Worm (Caenorhabditis elegans): Measurements from ENCODE around the gene F14D2.5.

F14D2.5 gene

DNA sequence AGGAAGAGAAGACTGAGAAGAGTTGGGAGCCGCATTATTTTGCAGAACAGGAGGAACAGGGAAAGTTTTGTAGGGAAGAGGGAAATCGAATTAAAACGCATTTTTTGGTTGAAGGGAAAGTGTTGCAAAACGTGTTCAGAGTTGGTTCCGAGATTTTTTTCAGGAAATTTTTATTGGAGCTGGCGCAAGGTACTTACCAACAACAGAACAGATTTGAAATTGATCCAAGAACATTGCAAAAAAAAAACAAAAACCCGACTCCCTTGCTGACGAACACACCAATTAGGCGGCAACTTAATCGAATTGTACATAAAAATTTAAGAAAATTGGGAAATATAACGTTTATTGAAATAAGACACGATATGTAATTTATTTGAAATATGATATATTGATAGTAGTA lies 1.8 kb upstream of the F14D2.5 start, which contains the start of gene F14D2.7:
Gene F14D2.7 (minus strand): TSS at position 101 of the 400 bp plus-strand sequence.
- TF ChIP-seq dao-5 (tag; optimal IDR thresholded peaks at IDR 0.05), result no peak
- no peak for TF ChIP-seq him-1 (tag; optimal IDR thresholded peaks at IDR 0.05)
- TF ChIP-seq W03F9.2 (tag; optimal IDR thresholded peaks at IDR 0.05), result no peak

DNA sequence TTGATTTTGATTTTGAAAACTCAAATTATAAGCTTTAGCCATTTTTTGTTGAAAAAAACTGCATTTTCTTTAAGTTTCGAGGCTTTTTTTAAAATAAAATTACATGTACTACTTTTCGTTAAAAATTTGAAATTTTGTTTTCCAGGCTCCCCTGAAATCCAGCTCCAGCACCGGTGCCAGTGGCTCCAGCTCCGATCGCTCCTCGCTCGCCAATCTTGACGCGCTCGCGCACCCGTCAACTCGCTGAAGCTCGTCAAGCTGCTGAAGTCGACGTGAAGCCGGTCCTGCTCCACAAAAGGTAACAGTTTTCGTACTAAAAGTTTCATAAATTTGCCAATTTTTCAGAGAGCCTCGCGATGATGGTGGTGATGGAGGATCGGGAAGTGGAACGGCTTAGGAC lies 467 bp downstream of the F14D2.5 start:
- TF ChIP-seq W03F9.2 (tag; optimal IDR thresholded peaks at IDR 0.05), result no peak
- TF ChIP-seq dao-5 (tag; optimal IDR thresholded peaks at IDR 0.05), result no peak
- no peak for TF ChIP-seq him-1 (tag; optimal IDR thresholded peaks at IDR 0.05)

DNA sequence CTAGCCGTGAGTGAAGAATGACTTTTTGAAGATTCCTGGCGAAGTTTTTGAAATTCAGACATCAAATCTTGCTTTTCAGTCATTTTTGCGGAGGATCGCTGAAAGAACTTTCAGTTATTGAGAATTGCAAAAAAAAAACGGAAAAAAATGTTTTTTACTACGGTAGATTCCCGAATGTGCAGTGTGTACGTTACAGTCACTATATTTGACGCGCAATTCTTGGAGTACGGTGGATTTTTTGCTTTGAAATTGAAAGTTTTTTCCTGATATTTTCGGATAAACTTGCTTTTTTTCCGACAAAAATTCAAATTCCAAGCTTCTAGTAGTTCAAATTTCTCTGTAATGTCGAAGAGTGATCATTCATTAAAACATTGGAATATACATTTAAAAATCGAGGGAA lies 1.6 kb downstream of the F14D2.5 start, which contains the start of gene F14D2.11:
Gene F14D2.11 (minus strand): TSS at position 101 of the 400 bp plus-strand sequence.
- TF ChIP-seq him-1 (tag; optimal IDR thresholded peaks at IDR 0.05) (no peak), dao-5 (tag; optimal IDR thresholded peaks at IDR 0.05) (no peak), W03F9.2 (tag; optimal IDR thresholded peaks at IDR 0.05) (no peak)

DNA sequence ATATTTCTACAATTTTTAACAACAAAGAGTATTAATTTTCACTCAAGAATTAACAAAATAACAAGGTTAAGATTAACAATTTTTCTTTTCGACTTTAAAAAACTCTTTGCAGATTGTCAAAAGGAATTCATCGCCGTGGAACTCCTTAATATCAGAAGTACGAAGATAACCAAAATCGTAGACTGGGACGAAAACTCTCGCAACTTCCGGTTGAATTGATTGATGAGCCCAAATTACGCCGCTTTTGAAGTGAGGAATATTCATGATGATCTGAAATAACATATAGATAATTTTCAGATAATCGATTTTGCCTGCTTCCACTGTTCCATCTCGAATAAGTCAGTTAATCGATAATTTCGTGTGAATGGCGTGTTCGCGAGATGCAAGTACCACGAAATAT lies 3.4 kb downstream of the F14D2.5 start, which contains the start of gene F14D2.15:
Gene F14D2.15 (minus strand): TSS at position 101 of the 400 bp plus-strand sequence.
- TF ChIP-seq him-1 (tag; optimal IDR thresholded peaks at IDR 0.05) (no peak), W03F9.2 (tag; optimal IDR thresholded peaks at IDR 0.05) (no peak), dao-5 (tag; optimal IDR thresholded peaks at IDR 0.05) (no peak)

DNA sequence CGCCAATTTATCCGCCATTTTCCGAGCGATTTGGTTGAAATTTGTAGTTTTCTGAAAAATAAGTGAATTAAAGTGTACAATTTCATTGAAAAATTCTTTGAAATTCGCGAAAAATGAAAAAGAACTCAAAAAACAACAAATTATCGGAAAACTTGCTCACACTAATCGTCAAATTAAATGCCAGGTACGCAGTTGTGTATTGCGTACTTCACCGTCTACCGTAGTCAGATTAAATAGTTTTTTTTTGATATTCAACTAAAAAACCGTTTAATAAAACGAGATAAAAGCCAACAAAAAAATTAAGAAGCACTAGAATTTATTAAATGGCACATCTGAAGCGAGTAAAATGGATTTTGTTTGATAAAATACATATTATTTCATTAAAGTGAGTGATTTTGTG lies 4.6 kb downstream of the F14D2.5 start, which contains the start of gene bath-28:
Gene bath-28 (minus strand): TSS at position 51 of the 400 bp plus-strand sequence.
- TF ChIP-seq dao-5 (tag; optimal IDR thresholded peaks at IDR 0.05) (no peak), W03F9.2 (tag; optimal IDR thresholded peaks at IDR 0.05) (no peak), him-1 (tag; optimal IDR thresholded peaks at IDR 0.05) (no peak)

DNA sequence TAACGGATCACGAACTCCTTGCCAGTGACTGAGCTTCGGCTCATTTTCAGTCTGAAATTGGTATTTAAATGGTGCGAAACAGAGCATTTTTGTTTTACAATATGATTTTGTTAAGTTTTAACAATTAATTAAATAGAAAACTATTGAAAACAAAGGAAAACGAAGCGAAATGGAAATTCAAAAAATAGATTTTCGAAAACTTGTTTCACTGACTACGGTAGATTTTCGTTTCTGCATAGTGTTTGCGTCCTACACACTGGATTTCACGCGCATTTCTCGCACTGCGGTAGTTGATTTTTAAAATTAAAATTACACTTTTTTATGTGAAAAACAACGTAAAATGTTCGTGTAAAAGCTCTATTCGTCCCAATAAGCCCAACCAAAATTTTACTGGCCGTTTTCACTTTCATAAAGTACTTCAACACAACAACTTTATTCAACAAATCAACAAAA lies 6.0 kb downstream of the F14D2.5 start, which contains the start of gene bath-30:
Gene bath-30 (minus strand): TSS at position 51 of the 453 bp plus-strand sequence.
- TF ChIP-seq dao-5 (tag; optimal IDR thresholded peaks at IDR 0.05), result no peak
- TF ChIP-seq W03F9.2 (tag; optimal IDR thresholded peaks at IDR 0.05), result no peak
- no peak for TF ChIP-seq him-1 (tag; optimal IDR thresholded peaks at IDR 0.05)

DNA sequence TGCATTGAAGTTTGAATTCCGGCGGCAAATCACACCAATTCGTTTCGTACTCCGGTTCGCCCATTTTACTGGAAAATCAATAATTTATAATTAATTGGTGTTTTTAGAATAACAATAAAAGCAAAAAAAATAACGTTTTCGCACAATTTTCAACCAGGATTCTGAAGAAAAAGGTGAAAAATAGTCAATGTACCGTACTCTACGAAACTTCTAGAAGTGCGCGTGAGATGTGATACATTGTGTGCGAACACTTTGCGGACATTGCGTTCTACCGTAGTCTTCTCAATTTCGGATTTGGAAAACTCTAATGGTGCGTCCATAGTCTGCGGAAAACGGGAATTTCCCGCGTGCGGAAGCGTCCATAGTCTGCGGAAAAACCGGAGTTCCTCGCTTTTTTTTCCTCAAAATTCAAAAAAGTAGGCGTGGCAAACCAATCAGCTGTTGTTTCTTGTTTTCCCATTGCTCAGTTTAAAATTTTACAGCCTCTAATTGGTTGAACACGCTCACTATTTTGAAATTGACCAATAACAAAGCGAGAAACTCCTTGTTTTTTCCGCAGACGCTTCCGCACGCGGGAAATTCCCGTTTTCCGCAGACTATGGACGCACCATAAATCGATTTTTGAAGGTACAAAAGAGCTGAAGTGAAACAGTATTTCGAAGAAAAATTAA lies 7.7 kb downstream of the F14D2.5 start, which contains the start of the genes F14D2.14 and bath-29:
Gene F14D2.14 (minus strand): TSS at position 51 of the 671 bp plus-strand sequence.
Gene bath-29 (plus strand): TSS at position 621 of the 671 bp plus-strand sequence.
- TF ChIP-seq W03F9.2 (tag; optimal IDR thresholded peaks at IDR 0.05) (no peak), him-1 (tag; optimal IDR thresholded peaks at IDR 0.05) (no peak), dao-5 (tag; optimal IDR thresholded peaks at IDR 0.05) (no peak)

DNA sequence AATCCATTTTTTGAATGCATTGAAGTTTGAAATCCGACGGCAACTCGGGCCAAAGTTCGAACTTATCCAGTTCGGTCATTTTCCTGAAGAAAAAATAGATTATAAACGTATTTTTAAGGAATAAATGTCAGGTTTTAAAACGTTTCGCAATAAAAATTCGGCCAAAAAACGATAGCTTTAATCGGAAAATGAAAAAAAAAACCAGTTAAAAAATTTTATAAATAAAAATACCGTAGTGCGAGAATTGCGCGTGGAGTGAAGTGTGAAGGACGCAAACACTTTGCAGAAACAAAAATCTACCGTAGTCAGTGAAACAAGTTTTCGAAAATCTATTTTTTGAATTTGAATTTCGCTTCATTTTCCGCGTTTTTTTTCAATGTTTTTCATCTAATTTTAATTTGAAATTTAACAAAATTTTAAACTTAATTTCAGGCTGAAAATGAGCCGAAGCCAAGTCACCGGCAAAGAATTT lies 9.5 kb downstream of the F14D2.5 start, which contains the start of gene F14D2.8:
Gene F14D2.8 (minus strand): TSS at position 51 of the 472 bp plus-strand sequence.
- TF ChIP-seq him-1 (tag; optimal IDR thresholded peaks at IDR 0.05), result no peak
- no peak for TF ChIP-seq W03F9.2 (tag; optimal IDR thresholded peaks at IDR 0.05)
- TF ChIP-seq dao-5 (tag; optimal IDR thresholded peaks at IDR 0.05), result no peak

DNA sequence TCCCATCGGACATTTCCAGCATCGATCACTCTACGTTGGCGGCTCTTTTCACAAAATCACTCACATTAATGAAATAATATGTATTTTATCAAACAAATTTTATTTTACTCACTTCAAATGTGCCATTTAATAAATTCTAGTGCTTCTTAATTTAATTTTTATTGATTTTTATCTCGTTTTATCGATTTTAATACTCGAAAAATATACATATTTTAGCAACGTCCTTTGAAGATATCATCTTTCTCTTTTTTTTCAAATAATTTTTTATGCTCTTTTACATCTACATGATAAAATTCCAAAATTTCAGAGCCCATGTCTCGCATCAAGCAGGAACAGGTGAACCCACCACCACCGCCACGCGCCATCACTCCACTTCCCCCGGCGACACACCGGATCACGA lies 18.5 kb downstream of the F14D2.5 start, which contains the start of the genes lido-14 and bath-27:
Gene lido-14 (plus strand): TSS at position 301 of the 400 bp plus-strand sequence.
Gene bath-27 (plus strand): TSS at position 306 of the 400 bp plus-strand sequence.
- TF ChIP-seq dao-5 (tag; optimal IDR thresholded peaks at IDR 0.05) (no peak), W03F9.2 (tag; optimal IDR thresholded peaks at IDR 0.05) (no peak), him-1 (tag; optimal IDR thresholded peaks at IDR 0.05) (no peak)

DNA sequence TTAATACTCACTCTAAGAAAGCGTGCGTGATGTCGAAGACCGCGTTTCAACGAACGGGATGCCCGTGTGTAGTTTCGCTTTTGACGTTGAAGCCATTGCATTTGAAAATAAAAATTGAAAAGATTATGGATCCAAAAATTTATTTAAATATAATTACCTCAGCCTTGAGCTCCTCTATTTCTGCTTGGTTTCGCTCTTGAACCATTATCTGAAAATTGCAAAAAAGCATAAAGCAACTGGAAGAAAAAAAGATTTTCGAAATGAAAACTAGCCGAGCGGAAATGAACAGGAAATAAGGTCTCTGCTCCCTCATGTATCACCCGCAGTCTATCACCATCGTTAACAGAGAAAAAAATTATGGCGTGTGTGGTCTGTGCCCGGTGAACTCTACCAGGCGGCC lies 26.7 kb downstream of the F14D2.5 start, which contains the start of gene Y49F6C.6:
Gene Y49F6C.6 (minus strand): TSS at position 101 of the 400 bp plus-strand sequence.
- TF ChIP-seq W03F9.2 (tag; optimal IDR thresholded peaks at IDR 0.05), result no peak
- no peak for TF ChIP-seq dao-5 (tag; optimal IDR thresholded peaks at IDR 0.05)

DNA sequence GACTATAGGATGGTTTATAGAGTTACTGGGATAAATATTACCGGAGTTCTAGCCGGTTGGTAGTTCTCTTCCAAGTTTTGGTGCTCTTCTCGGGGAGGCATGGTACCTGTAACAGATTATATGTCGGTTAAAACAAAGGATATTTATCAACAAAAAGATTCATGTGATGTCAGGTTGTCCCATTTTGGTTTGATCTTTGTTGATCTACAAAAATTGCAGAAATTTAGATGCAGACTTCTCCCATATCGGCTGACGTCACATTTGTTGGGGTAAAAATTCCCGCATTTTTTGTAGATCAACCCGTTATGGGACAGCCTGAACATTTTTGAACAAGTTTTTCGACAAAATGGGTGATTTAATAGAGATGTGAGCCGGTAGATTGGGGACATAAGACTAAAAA lies 27.7 kb downstream of the F14D2.5 start, which contains the start of gene Y49F6C.7:
Gene Y49F6C.7 (minus strand): TSS at position 101 of the 400 bp plus-strand sequence.
- TF ChIP-seq W03F9.2 (tag; optimal IDR thresholded peaks at IDR 0.05), result no peak
- TF ChIP-seq dao-5 (tag; optimal IDR thresholded peaks at IDR 0.05), result no peak
- TF ChIP-seq him-1 (tag; optimal IDR thresholded peaks at IDR 0.05), result no peak

DNA sequence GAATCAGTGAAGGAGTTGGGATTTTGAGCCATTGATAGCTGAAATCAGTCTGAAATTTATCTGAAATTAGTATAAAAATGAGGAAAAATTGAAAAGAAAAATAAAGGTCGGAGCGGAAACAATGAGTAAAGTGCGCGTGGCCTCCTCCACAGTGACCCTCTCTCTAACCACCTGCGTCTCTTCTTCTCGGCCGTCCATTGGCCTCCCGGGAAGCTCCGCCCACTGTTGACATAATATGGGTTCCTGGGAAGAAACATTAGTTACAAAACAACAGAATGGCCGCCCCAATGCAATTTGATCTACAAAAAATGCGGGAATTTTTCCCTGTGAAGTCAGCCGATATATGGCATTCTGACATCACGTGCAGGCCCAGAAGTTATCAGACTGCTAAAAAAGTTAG lies 29.7 kb downstream of the F14D2.5 start, which contains the start of gene Y49F6C.8:
Gene Y49F6C.8 (minus strand): TSS at position 51 of the 400 bp plus-strand sequence.
- no peak for TF ChIP-seq dao-5 (tag; optimal IDR thresholded peaks at IDR 0.05)
- no peak for TF ChIP-seq W03F9.2 (tag; optimal IDR thresholded peaks at IDR 0.05)
- no peak for TF ChIP-seq him-1 (tag; optimal IDR thresholded peaks at IDR 0.05)

DNA sequence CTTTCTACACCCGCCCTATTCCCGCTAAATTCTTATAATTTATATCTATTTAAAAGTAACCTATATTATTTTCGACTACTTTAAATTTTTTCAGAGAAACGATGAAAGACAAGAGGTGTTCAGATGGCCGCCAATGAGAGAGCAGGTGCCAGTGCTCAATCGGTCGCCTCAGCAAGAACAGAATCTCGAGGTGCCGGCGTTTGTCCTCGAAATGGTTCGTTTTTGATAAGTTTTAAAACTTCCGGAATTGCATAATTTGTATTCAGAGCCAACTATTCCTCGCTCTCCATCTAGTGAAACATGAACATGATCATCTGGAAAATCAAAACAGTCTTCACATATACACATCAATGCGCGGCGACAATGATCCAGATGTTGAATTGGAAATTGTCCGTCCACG lies 30.7 kb downstream of the F14D2.5 start, which contains the start of gene bath-23:
Gene bath-23 (plus strand): TSS at position 301 of the 400 bp plus-strand sequence.
- TF ChIP-seq him-1 (tag; optimal IDR thresholded peaks at IDR 0.05), result no peak
- no peak for TF ChIP-seq W03F9.2 (tag; optimal IDR thresholded peaks at IDR 0.05)
- no peak for TF ChIP-seq dao-5 (tag; optimal IDR thresholded peaks at IDR 0.05)

Data from whole organism, L4/young adult.